Fruit fly (Drosophila melanogaster) whole organism, embryonic: ENCODE data around the gene Chd64.

Source experiments
- Abd-B ChIP-seq: fragments of 200-800 bp; sonication (Bioruptor generic); optimal IDR thresholded peaks from 2 replicates; lab custom pipeline; 2018; ENCODE audit warnings: missing biosample characterization, mild to moderate bottlenecking, missing genetic modification characterization, moderate library complexity
- Awh ChIP-seq: fragments of 200-800 bp; sonication (Bioruptor generic); IDR thresholded peaks from 2 replicates; pipeline ENCODE4, ENCODE4 v1.3.6; 2022; ENCODE audit warnings: missing biosample characterization, missing genetic modification characterization
- Bdp1 ChIP-seq: fragments of 200-800 bp; sonication (Bioruptor generic); optimal IDR thresholded peaks from 3 replicates; lab custom pipeline; 2016; ENCODE audit warnings: missing biosample characterization, missing genetic modification characterization
- CG10366 ChIP-seq: fragments of 200-800 bp; sonication (Bioruptor generic); IDR thresholded peaks from 2 replicates; pipeline ENCODE4 v1.3.6; 2022; ENCODE audit warnings: missing biosample characterization, missing genetic modification characterization
- CG11398 ChIP-seq: fragments of 200-800 bp; sonication (Bioruptor generic); optimal IDR thresholded peaks from 2 replicates; lab custom pipeline; 2016; ENCODE audit warnings: missing biosample characterization, missing genetic modification characterization
- CG11560 ChIP-seq: fragments of 200-800 bp; sonication (Bioruptor generic); IDR thresholded peaks from 3 replicates; pipeline ENCODE4 v1.3.6; 2022; ENCODE audit warnings: missing biosample characterization, missing genetic modification characterization
- CG11696 ChIP-seq: fragments of 200-800 bp; sonication (Bioruptor generic); IDR thresholded peaks from 2 replicates; pipeline ENCODE4 v1.3.6; 2022; ENCODE audit warnings: missing biosample characterization, missing genetic modification characterization
- CG12071 ChIP-seq: fragments of 200-800 bp; sonication (Bioruptor generic); optimal IDR thresholded peaks from 3 replicates; lab custom pipeline; 2018; ENCODE audit warnings: missing biosample characterization, mild to moderate bottlenecking, missing genetic modification characterization
- CG12942 ChIP-seq: fragments of 200-800 bp; sonication (Bioruptor generic); optimal IDR thresholded peaks from 3 replicates; lab custom pipeline; 2016; ENCODE audit warnings: missing biosample characterization, missing genetic modification characterization
- CG15011 ChIP-seq: fragments of 200-800 bp; sonication (Bioruptor generic); optimal IDR thresholded peaks from 3 replicates; lab custom pipeline; 2018; ENCODE audit warnings: missing biosample characterization, mild to moderate bottlenecking, missing genetic modification characterization
- CG18011 ChIP-seq: fragments of 200-800 bp; sonication (Bioruptor generic); optimal IDR thresholded peaks from 2 replicates; lab custom pipeline; 2017; ENCODE audit warnings: missing biosample characterization, missing genetic modification characterization, mild to moderate bottlenecking, moderate library complexity, missing genotype
- CG18599 ChIP-seq: fragments of 200-800 bp; sonication (Bioruptor generic); optimal IDR thresholded peaks from 3 replicates; lab custom pipeline; 2017; ENCODE audit warnings: missing biosample characterization, missing genetic modification characterization, mild to moderate bottlenecking, moderate library complexity, missing genetic modification reagents
- CG2889 ChIP-seq: fragments of 200-800 bp; sonication (Bioruptor generic); IDR thresholded peaks from 3 replicates; pipeline ENCODE4 v1.3.6; 2022; ENCODE audit warnings: missing biosample characterization, missing genetic modification characterization
- CG3163 ChIP-seq: fragments of 200-800 bp; sonication (Bioruptor generic); optimal IDR thresholded peaks from 3 replicates; lab custom pipeline; 2016; ENCODE audit warnings: missing biosample characterization, missing genetic modification characterization
- CG32767 ChIP-seq: fragments of 200-800 bp; sonication (Bioruptor generic); IDR thresholded peaks from 2 replicates; pipeline ENCODE4 v1.3.6; 2022; ENCODE audit warnings: missing biosample characterization, missing genetic modification characterization
- CG34224 ChIP-seq: fragments of 200-800 bp; sonication (Bioruptor generic); IDR thresholded peaks from 3 replicates; pipeline ENCODE4 v1.3.6; 2022; ENCODE audit warnings: missing biosample characterization, missing genetic modification characterization; ENCODE audit not compliant: partially characterized antibody
- CG3995 ChIP-seq: fragments of 200-800 bp; sonication (Bioruptor generic); optimal IDR thresholded peaks from 3 replicates; lab custom pipeline; 2016; ENCODE audit warnings: missing biosample characterization, missing genetic modification characterization
- CG6791 ChIP-seq: fragments of 200-800 bp; sonication (Bioruptor generic); IDR thresholded peaks from 3 replicates; pipeline ENCODE4 v1.3.6; 2022; ENCODE audit warnings: missing biosample characterization, missing genetic modification characterization; ENCODE audit not compliant: partially characterized antibody
- CG7271 ChIP-seq: fragments of 200-800 bp; sonication (Bioruptor generic); optimal IDR thresholded peaks from 2 replicates; lab custom pipeline; 2018; ENCODE audit warnings: missing biosample characterization, mild to moderate bottlenecking, missing genetic modification characterization, moderate library complexity
- CG8290 ChIP-seq, 3 experiments: fragments of 200-800 bp; sonication (Bioruptor generic); optimal IDR thresholded peaks; 2 replicates each; lab custom pipeline; 2016 to 2019; ENCODE audit warnings: missing biosample characterization in 3 of 3, missing genetic modification characterization in 3 of 3, mild to moderate bottlenecking in 2 of 3, moderate library complexity in 1 of 3
- CG9727 ChIP-seq: fragments of 200-800 bp; sonication (Bioruptor generic); optimal IDR thresholded peaks from 3 replicates; lab custom pipeline; 2017; ENCODE audit warnings: missing biosample characterization, mild to moderate bottlenecking, missing genetic modification characterization
- CG9876 ChIP-seq: fragments of 200-800 bp; sonication (Bioruptor generic); optimal IDR thresholded peaks from 2 replicates; lab custom pipeline; 2016; ENCODE audit warnings: missing biosample characterization, missing genetic modification characterization
- Dek ChIP-seq: fragments of 200-800 bp; sonication (Bioruptor generic); optimal IDR thresholded peaks from 3 replicates; lab custom pipeline; 2019; ENCODE audit warnings: missing biosample characterization, mild to moderate bottlenecking, missing genetic modification characterization, moderate library complexity
- H2.0 ChIP-seq: fragments of 200-800 bp; sonication (Bioruptor generic); IDR thresholded peaks from 2 replicates; pipeline ENCODE4 v1.3.6; 2022; ENCODE audit warnings: missing biosample characterization, missing genetic modification characterization
- HHEX ChIP-seq: fragments of 200-800 bp; sonication (Bioruptor generic); optimal IDR thresholded peaks from 3 replicates; lab custom pipeline; 2017; ENCODE audit warnings: missing biosample characterization, mild to moderate bottlenecking, missing genetic modification characterization, missing genetic modification reagents
- HLHmδ ChIP-seq: fragments of 200-800 bp; sonication (Bioruptor generic); optimal IDR thresholded peaks from 2 replicates; lab custom pipeline; 2018; ENCODE audit warnings: missing biosample characterization, mild to moderate bottlenecking, missing genetic modification characterization, moderate library complexity
- Jarid2 ChIP-seq: fragments of 200-800 bp; sonication (Bioruptor generic); optimal IDR thresholded peaks from 3 replicates; lab custom pipeline; 2017; ENCODE audit warnings: mild to moderate bottlenecking, missing biosample characterization, missing genetic modification reagents, missing genetic modification characterization
- Kr ChIP-seq: fragments of 200-800 bp; sonication (Bioruptor generic); optimal IDR thresholded peaks from 2 replicates; lab custom pipeline; 2017; ENCODE audit warnings: missing biosample characterization, mild to moderate bottlenecking, missing genetic modification characterization
- Med ChIP-seq: fragments of 200-800 bp; sonication (Bioruptor generic); peaks from one replicate; lab custom pipeline; 2016; ENCODE audit warnings: missing biosample characterization, missing genetic modification characterization, mild to moderate bottlenecking, inconsistent platforms, moderate library complexity
- Myb ChIP-seq: fragments of 200-800 bp; sonication (Bioruptor generic); optimal IDR thresholded peaks from 2 replicates; lab custom pipeline; 2016; ENCODE audit warnings: missing biosample characterization, missing genetic modification characterization
- NC2α ChIP-seq: fragments of 200-800 bp; sonication (Bioruptor generic); optimal IDR thresholded peaks from 2 replicates; lab custom pipeline; 2016; ENCODE audit warnings: missing biosample characterization, missing genetic modification characterization
- Sox100B ChIP-seq: fragments of 200-800 bp; sonication (Bioruptor generic); optimal IDR thresholded peaks from 3 replicates; lab custom pipeline; 2018; ENCODE audit warnings: missing biosample characterization, mild to moderate bottlenecking, missing genetic modification characterization
- TFAM ChIP-seq: fragments of 200-800 bp; sonication (Bioruptor generic); optimal IDR thresholded peaks from 2 replicates; lab custom pipeline; 2017; ENCODE audit warnings: missing biosample characterization, missing genetic modification characterization, inconsistent platforms
- Usf ChIP-seq: fragments of 200-800 bp; sonication (Bioruptor generic); optimal IDR thresholded peaks from 2 replicates; lab custom pipeline; 2017; ENCODE audit warnings: missing genotype, missing biosample characterization, missing genetic modification characterization
- Xrp1 ChIP-seq: fragments of 200-800 bp; sonication (Bioruptor generic); IDR thresholded peaks from 2 replicates; pipeline ENCODE4 v1.3.6; 2022; ENCODE audit warnings: missing biosample characterization, missing genetic modification characterization
- ara ChIP-seq: fragments of 200-800 bp; sonication (Bioruptor generic); IDR thresholded peaks from 2 replicates; pipeline ENCODE4 v1.3.6; 2022; ENCODE audit warnings: missing biosample characterization, missing genetic modification characterization
- br ChIP-seq: fragments of >200 bp; optimal IDR thresholded peaks from 2 replicates; lab custom pipeline; 2017
- btn ChIP-seq: fragments of 200-800 bp; sonication (Bioruptor generic); optimal IDR thresholded peaks from 2 replicates; lab custom pipeline; 2016; ENCODE audit warnings: missing biosample characterization, missing genetic modification characterization
- esg ChIP-seq: fragments of 200-800 bp; sonication (Bioruptor generic); conservative IDR thresholded peaks from 2 replicates; pipeline ENCODE4 v1.3.6; 2022; ENCODE audit warnings: missing biosample characterization, missing genetic modification characterization
- gcm2 ChIP-seq: fragments of 200-800 bp; sonication (Bioruptor generic); optimal IDR thresholded peaks from 2 replicates; lab custom pipeline; 2016; ENCODE audit warnings: missing biosample characterization, missing genetic modification characterization
- grn ChIP-seq: fragments of 200-800 bp; sonication (Bioruptor generic); optimal IDR thresholded peaks from 3 replicates; lab custom pipeline; 2017; ENCODE audit warnings: missing biosample characterization, missing genetic modification characterization
- jing ChIP-seq: fragments of 200-800 bp; sonication (Bioruptor generic); optimal IDR thresholded peaks from 2 replicates; lab custom pipeline; 2018; ENCODE audit warnings: missing biosample characterization, mild to moderate bottlenecking, missing genetic modification characterization
- klu ChIP-seq: fragments of 200-800 bp; sonication (Bioruptor generic); IDR thresholded peaks from 2 replicates; pipeline ENCODE4 v1.3.6; 2022; ENCODE audit warnings: missing biosample characterization, missing genetic modification characterization
- kni ChIP-seq: fragments of 200-800 bp; sonication (Bioruptor generic); optimal IDR thresholded peaks from 3 replicates; lab custom pipeline; 2017; ENCODE audit warnings: mild to moderate bottlenecking, missing biosample characterization, missing genetic modification reagents, missing genetic modification characterization
- pfk ChIP-seq: fragments of 200-800 bp; sonication (Bioruptor generic); optimal IDR thresholded peaks from 2 replicates; lab custom pipeline; 2018; ENCODE audit warnings: missing biosample characterization, mild to moderate bottlenecking, missing genetic modification characterization, moderate library complexity
- phol ChIP-seq: fragments of 200-800 bp; sonication (Bioruptor generic); optimal IDR thresholded peaks from 3 replicates; lab custom pipeline; 2018; ENCODE audit warnings: missing biosample characterization, mild to moderate bottlenecking, missing genetic modification characterization, moderate library complexity
- prd ChIP-seq, 3 experiments: fragments of >200 bp in 2 of 3; fragments of 200-800 bp in 1 of 3; sonication (Bioruptor generic) in 1 of 3; optimal IDR thresholded peaks in 2 of 3; IDR thresholded peaks in 1 of 3; 2 replicates in 2 of 3; 3 replicates in 1 of 3; pipeline versions ENCODE4 v1.3.6 to Lab custom; 2017 to 2022; ENCODE audit warnings: missing biosample characterization in 1 of 3, missing genetic modification characterization in 1 of 3
- pum ChIP-seq: fragments of 200-800 bp; sonication (Bioruptor generic); optimal IDR thresholded peaks from 2 replicates; lab custom pipeline; 2016; ENCODE audit warnings: missing biosample characterization, missing genetic modification characterization
- salm ChIP-seq: fragments of 200-800 bp; sonication (Bioruptor generic); optimal IDR thresholded peaks from 2 replicates; lab custom pipeline; 2018; ENCODE audit warnings: missing biosample characterization, mild to moderate bottlenecking, missing genetic modification characterization
- slp2 ChIP-seq: fragments of 200-800 bp; sonication (Bioruptor generic); optimal IDR thresholded peaks from 2 replicates; lab custom pipeline; 2016; ENCODE audit warnings: missing biosample characterization, missing genetic modification characterization
- ttk ChIP-seq: fragments of 200-800 bp; sonication (Bioruptor generic); IDR thresholded peaks from 2 replicates; pipeline ENCODE4 v2.1.2; 2022; ENCODE audit warnings: missing biosample characterization, missing genetic modification characterization

The Chd64 gene

dm6 chr3L:4070996-4071379 is 51.2 kb downstream of the Chd64 start (continued):
- TF ChIP-seq btn (no peak), ara (peak; percentile 75), CG3995 (GFP tag; lab: Kevin White, UChicago) (no peak), Xrp1 (GFP tag; lab: Robert Waterston, UW) (peak; percentile 78), Med (GFP tag; lab: Kevin White, UChicago) (peak; percentile 90), CG7271 (tag; lab: Kevin White, UChicago) (no peak), kni (no peak), salm (tag; lab: Kevin White, UChicago) (no peak), Kr (GFP tag; lab: Kevin White, UChicago) (no peak), CG34224 (no peak), CG11560 (tag; lab: Robert Waterston, UW) (no peak), esg (GFP tag; lab: Robert Waterston, UW) (peak; percentile 81), Dek (tag; lab: Kevin White, UChicago) (peak; percentile 26), prd (optimal IDR thresholded peaks at IDR 0.05; lab: Kevin White, UChicago) (no peak), prd (GFP tag; IDR thresholded peaks at IDR 0.05; lab: Robert Waterston, UW) (peak; percentile 66), CG3163 (no peak), CG11696 (GFP tag; lab: Robert Waterston, UW) (0 out of 2 replicates have a peak, but pooled peaks have one; percentile 39), Abd-B (peak; percentile 14), CG2889 (GFP tag; lab: Robert Waterston, UW) (peak; percentile 31; the same call in 1 of the 3 replicates), H2.0 (GFP tag; lab: Robert Waterston, UW) (peak; percentile 76), CG10366 (GFP tag; lab: Robert Waterston, UW) (peak; percentile 75), HHEX (GFP tag; lab: Kevin White, UChicago) (peak; percentile 36), br (lab: Kevin White, UChicago) (no peak), phol (tag; lab: Kevin White, UChicago) (peak; percentile 31), Awh (GFP tag; lab: Robert Waterston, UW) (peak; percentile 68), CG32767 (GFP tag; lab: Robert Waterston, UW) (peak; percentile 40), CG12071 (peak; percentile 78), NC2α (GFP tag; lab: Kevin White, UChicago) (no peak), CG12942 (GFP tag; lab: Kevin White, UChicago) (no peak), CG18599 (GFP tag; lab: Kevin White, UChicago) (peak; percentile 66), TFAM (GFP tag; lab: Kevin White, UChicago) (no peak), Bdp1 (no peak), slp2 (GFP tag; lab: Kevin White, UChicago) (no peak), ttk (GFP tag; lab: Robert Waterston, UW) (peak; percentile 81), Myb (GFP tag; lab: Kevin White, UChicago) (no peak), CG9876 (GFP tag; lab: Kevin White, UChicago) (peak; percentile 8), Sox100B (GFP tag; lab: Kevin White, UChicago) (no peak), Usf (GFP tag; lab: Kevin White, UChicago) (no peak), pum (GFP tag; lab: Kevin White, UChicago) (no peak), jing (GFP tag; lab: Kevin White, UChicago) (peak; percentile 68), Jarid2 (GFP tag; lab: Kevin White, UChicago) (no peak), CG11398 (GFP tag; lab: Kevin White, UChicago) (no peak), pfk (GFP tag; lab: Kevin White, UChicago) (no peak), CG15011 (no peak), CG6791 (GFP tag; lab: Robert Waterston, UW) (no peak), gcm2 (GFP tag; lab: Kevin White, UChicago) (no peak), CG9727 (GFP tag; lab: Kevin White, UChicago) (no peak), HLHmδ (GFP tag; lab: Kevin White, UChicago) (no peak), klu (GFP tag; lab: Robert Waterston, UW) (peak; percentile 38; the same call in 1 of the 2 replicates), grn (GFP tag; lab: Kevin White, UChicago) (no peak), CG18011 (GFP tag; lab: Kevin White, UChicago) (no peak), CG8290 (GFP tag; optimal IDR thresholded peaks at IDR 0.05; lab: Kevin White, UChicago) (no peak), CG8290 (tag; optimal IDR thresholded peaks at IDR 0.05; lab: Kevin White, UChicago) (peak in 1 of 2 experiments; percentile 95)
